Worm (Caenorhabditis elegans): ENCODE data around the gene F36H12.10.

DNA sequence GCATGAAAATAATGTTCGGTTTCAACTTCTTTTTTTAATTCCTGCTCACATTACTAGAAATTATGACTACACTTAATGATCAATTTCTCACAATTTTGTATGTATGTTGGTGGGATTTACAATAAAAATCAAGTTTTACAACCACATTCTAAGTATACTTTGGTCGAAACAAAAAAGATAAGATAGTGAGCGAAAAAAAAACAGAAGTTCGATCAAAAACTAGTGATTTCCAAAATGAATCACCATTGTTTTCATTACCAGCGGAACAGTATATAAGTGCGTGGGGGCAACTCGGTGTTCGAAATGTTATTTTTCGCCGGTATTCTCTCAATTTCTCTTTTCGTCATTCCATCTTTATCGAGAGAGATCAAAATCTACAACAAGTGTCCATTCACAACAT is 24.0 kb downstream of the F36H12.10 start, which contains the start of gene thn-5:
- TF ChIP-seq blmp-1 (tag; optimal IDR thresholded peaks at IDR 0.05) (no peak), nhr-12 (tag; optimal IDR thresholded peaks at IDR 0.05) (no peak), unc-62 (GFP tag; optimal IDR thresholded peaks at IDR 0.05) (no peak), sptf-1 (tag; optimal IDR thresholded peaks at IDR 0.05) (no peak), ces-1 (GFP tag; optimal IDR thresholded peaks at IDR 0.05) (no peak), pha-4 (tag; optimal IDR thresholded peaks at IDR 0.05) (no peak), snpc-4 (tag; optimal IDR thresholded peaks at IDR 0.05) (no peak), ceh-43 (GFP tag; optimal IDR thresholded peaks at IDR 0.05) (no peak), unc-39 (tag; optimal IDR thresholded peaks at IDR 0.05) (no peak)
